Worm (Caenorhabditis elegans) whole organism, L1 larva: ENCODE data around the gene C40H1.8.
"Not testable (repeated sequence)": the region's sequence is repeated elsewhere in the genome, so short reads cannot be mapped to it uniquely, and the experiment has no call there.

ENCODE experiments used
- ceh-82 ChIP-seq, 3 experiments: fragments of 150-350 bp in 1 of 3; sonication (generic microtip) in 2 of 3; optimal IDR thresholded peaks; 2 replicates each; lab custom pipeline; 2014 to 2017; ENCODE audit warnings: missing biosample characterization in 3 of 3, missing genetic modification characterization in 3 of 3
- fos-1 ChIP-seq: fragments of 150-350 bp; optimal IDR thresholded peaks from 2 replicates; lab custom pipeline; 2014; ENCODE audit warnings: missing biosample characterization, missing genetic modification characterization
- lir-3 ChIP-seq: sonication (generic microtip); optimal IDR thresholded peaks from 2 replicates; lab custom pipeline; 2016; ENCODE audit warnings: mild to moderate bottlenecking, missing genetic modification characterization, moderate library complexity, missing compliant biosample characterization; ENCODE audit not compliant: poor library complexity
- mdl-1 ChIP-seq, 2 experiments: fragments of 150-350 bp; optimal IDR thresholded peaks; 2 replicates each; lab custom pipeline; 2014 to 2017; ENCODE audit warnings: missing biosample characterization in 2 of 2, missing genetic modification characterization in 2 of 2, inconsistent platforms in 1 of 2
- nhr-12 ChIP-seq: sonication (generic microtip); optimal IDR thresholded peaks from 2 replicates; lab custom pipeline; 2017; ENCODE audit warnings: missing biosample characterization, missing genetic modification characterization
- skn-1 ChIP-seq: fragments of 150-350 bp; optimal IDR thresholded peaks from 2 replicates; lab custom pipeline; 2014; ENCODE audit warnings: missing biosample characterization, missing genetic modification characterization
- vab-15 ChIP-seq: sonication (generic microtip); optimal IDR thresholded peaks from 2 replicates; lab custom pipeline; 2017; ENCODE audit warnings: missing genotype, mild to moderate bottlenecking, missing genetic modification characterization, missing compliant biosample characterization

- TF ChIP-seq nhr-12 (tag; lab: Kevin White, UChicago); fos-1; skn-1 (tag; lab: Kevin White, UChicago); vab-15 (tag; lab: Kevin White, UChicago); mdl-1 (tag; optimal IDR thresholded peaks at IDR 0.05; lab: Kevin White, UChicago); lir-3 (tag; lab: Kevin White, UChicago); ceh-82 (tag; optimal IDR thresholded peaks at IDR 0.05; lab: Kevin White, UChicago): not testable (repeated sequence)
Observed at ce11 chrIII:9291633-9292032, 22.9 kb upstream of the C40H1.8 start.
